Fruit fly (Drosophila melanogaster) whole organism, pupa: Measurements from ENCODE around the gene Tis11.

ENCODE experiments used
- CG10348 ChIP-seq: fragments of 200-800 bp; sonication (Bioruptor generic); IDR thresholded peaks from 2 replicates; pipeline ENCODE4 v1.3.6; 2022; ENCODE audit warnings: missing biosample characterization, missing genetic modification characterization
- CG13204 ChIP-seq: fragments of 200-800 bp; sonication (Bioruptor generic); optimal IDR thresholded peaks from 2 replicates; lab custom pipeline; 2018; ENCODE audit warnings: missing biosample characterization, mild to moderate bottlenecking, missing genetic modification characterization, moderate library complexity
- CG14655 ChIP-seq: fragments of 200-800 bp; sonication (Bioruptor generic); optimal IDR thresholded peaks from 3 replicates; lab custom pipeline; 2017; ENCODE audit warnings: mild to moderate bottlenecking, missing biosample characterization, missing genetic modification reagents, missing genetic modification characterization
- CG32121 ChIP-seq: fragments of 200-800 bp; sonication (Bioruptor generic); IDR thresholded peaks from 2 replicates; pipeline ENCODE4 v1.3.6; 2022; ENCODE audit warnings: missing biosample characterization, missing genetic modification characterization
- CG4496 ChIP-seq: fragments of 200-800 bp; sonication (Bioruptor generic); IDR thresholded peaks from 3 replicates; pipeline ENCODE4 v1.3.6; 2022; ENCODE audit warnings: missing biosample characterization, missing genetic modification characterization
- CG8159 ChIP-seq: fragments of 200-800 bp; sonication (Bioruptor generic); optimal IDR thresholded peaks from 3 replicates; lab custom pipeline; 2018; ENCODE audit warnings: missing biosample characterization, mild to moderate bottlenecking, missing genetic modification characterization, moderate library complexity
- CG8301 ChIP-seq: fragments of 200-800 bp; sonication (Bioruptor generic); optimal IDR thresholded peaks from 2 replicates; lab custom pipeline; 2018; ENCODE audit warnings: missing biosample characterization, mild to moderate bottlenecking, missing genetic modification characterization
- D1 ChIP-seq: fragments of 200-800 bp; sonication (Bioruptor generic); optimal IDR thresholded peaks from 2 replicates; lab custom pipeline; 2018; ENCODE audit warnings: missing biosample characterization, mild to moderate bottlenecking, missing genetic modification characterization, moderate library complexity
- Pif1A ChIP-seq: fragments of 200-800 bp; sonication (Bioruptor generic); optimal IDR thresholded peaks from 3 replicates; lab custom pipeline; 2016; ENCODE audit warnings: missing biosample characterization, missing genetic modification characterization
- Pif1B ChIP-seq: fragments of 200-800 bp; sonication (Bioruptor generic); optimal IDR thresholded peaks from 3 replicates; lab custom pipeline; 2016; ENCODE audit warnings: missing biosample characterization, missing genetic modification characterization
- fd96Ca ChIP-seq: fragments of 200-800 bp; sonication (Bioruptor generic); IDR thresholded peaks from 3 replicates; pipeline ENCODE4 v1.3.6; 2022; ENCODE audit warnings: missing biosample characterization, missing genetic modification characterization
- gl ChIP-seq: fragments of 200-800 bp; sonication (Bioruptor generic); optimal IDR thresholded peaks from 2 replicates; lab custom pipeline; 2018; ENCODE audit warnings: missing biosample characterization, mild to moderate bottlenecking, missing genetic modification characterization

dm6 chrX:12662679-12663463, 3.7 kb downstream of the Tis11 start:
- TF ChIP-seq CG4496 (0 out of 3 replicates have a peak, but pooled peaks have one; percentile 47), CG8301 (tag; lab: Kevin White, UChicago) (peak; percentile 32), Pif1A (GFP tag; lab: Kevin White, UChicago) (peak; percentile 10), CG32121 (GFP tag; lab: Robert Waterston, UW) (peak; percentile 47; the same call in 1 of the 2 replicates), CG14655 (GFP tag; lab: Kevin White, UChicago) (peak; percentile 54), CG10348 (GFP tag; lab: Robert Waterston, UW) (no peak), CG13204 (GFP tag; lab: Kevin White, UChicago) (no peak), fd96Ca (GFP tag; lab: Robert Waterston, UW) (no peak), Pif1B (peak; percentile 46), D1 (tag; lab: Kevin White, UChicago) (no peak), gl (tag; lab: Kevin White, UChicago) (no peak), CG8159 (peak; percentile 66)
